Worm (Caenorhabditis elegans): ENCODE results near the gene D1086.5.

The D1086.5 gene

DNA sequence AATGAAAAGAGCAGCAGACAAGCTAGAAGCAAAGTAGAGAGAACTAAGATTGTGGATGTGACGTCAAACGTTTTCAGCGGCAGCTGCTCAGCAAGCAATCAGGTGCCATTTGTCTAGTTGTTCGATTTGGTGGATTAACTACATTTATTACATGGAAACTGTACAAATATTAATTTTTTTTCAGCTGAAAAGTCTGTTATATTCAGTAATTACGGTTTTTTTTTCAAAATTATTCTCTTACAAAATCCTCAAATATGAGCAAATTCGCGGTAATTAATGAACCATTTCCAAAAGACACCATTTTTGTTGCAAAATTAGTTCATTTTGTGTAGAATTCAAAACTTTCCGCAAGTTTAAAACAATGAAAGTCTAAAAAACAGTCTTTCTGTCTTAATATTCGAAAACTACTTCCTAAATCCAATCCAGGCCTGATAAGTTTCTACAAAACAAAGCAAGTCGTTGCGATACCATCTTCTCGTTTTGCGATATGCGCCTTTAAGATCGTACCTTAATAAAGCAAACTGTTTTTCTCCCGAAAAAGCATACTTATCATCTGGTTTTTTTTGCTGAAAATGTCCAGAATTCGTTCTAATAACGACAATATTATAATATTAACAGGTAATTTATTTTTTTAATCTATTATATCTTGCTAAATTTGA, at the start of gene D1086.5, which contains the start of gene him-5:
Gene D1086.5, minus strand, starts transcription at position 51 of the 659 bp plus-strand sequence.
Gene him-5, plus strand, starts transcription at position 118 of the 659 bp plus-strand sequence.
- TF ChIP-seq ztf-11 (tag; optimal IDR thresholded peaks at IDR 0.05) (no peak), nhr-11 (tag; optimal IDR thresholded peaks at IDR 0.05) (no peak), egl-27 (tag; optimal IDR thresholded peaks at IDR 0.05) (no peak), R02D3.7 (tag; optimal IDR thresholded peaks at IDR 0.05) (no peak), lin-13 (GFP tag; optimal IDR thresholded peaks at IDR 0.05) (no peak), nhr-129 (tag; optimal IDR thresholded peaks at IDR 0.05) (no peak), gmeb-1 (tag; optimal IDR thresholded peaks at IDR 0.05) (no peak), dmd-4 (tag; optimal IDR thresholded peaks at IDR 0.05) (no peak), ztf-1 (GFP tag; conservative IDR thresholded peaks at IDR 0.05) (no peak), nhr-25 (tag; optimal IDR thresholded peaks at IDR 0.05) (no peak)

ce11 chrV:14139252-14140100, 49.3 kb upstream of the D1086.5 start:
- TF ChIP-seq ztf-1 (GFP tag; conservative IDR thresholded peaks at IDR 0.05) = no peak
- no peak for TF ChIP-seq mdl-1 (tag; optimal IDR thresholded peaks at IDR 0.05)
- TF ChIP-seq sem-4 (tag; optimal IDR thresholded peaks at IDR 0.05) = no peak
- TF ChIP-seq nhr-129 (tag; optimal IDR thresholded peaks at IDR 0.05) = peak; percentile 53
- TF ChIP-seq snpc-4 (tag; optimal IDR thresholded peaks at IDR 0.05) = no peak
- peak in 1 of 2 experiments; percentile 16 for TF ChIP-seq lsy-2 (tag; optimal IDR thresholded peaks at IDR 0.05)
- no peak for TF ChIP-seq zag-1 (tag; optimal IDR thresholded peaks at IDR 0.05)
- TF ChIP-seq Y55F3AM.14 (GFP tag; optimal IDR thresholded peaks at IDR 0.05) = no peak
- no peak for TF ChIP-seq mbf-1 (tag; optimal IDR thresholded peaks at IDR 0.05)
- no peak for TF ChIP-seq ceh-82 (tag; optimal IDR thresholded peaks at IDR 0.05)
- TF ChIP-seq ZK546.5 (tag; optimal IDR thresholded peaks at IDR 0.05) = no peak
- TF ChIP-seq peb-1 (tag; optimal IDR thresholded peaks at IDR 0.05) = no peak
- TF ChIP-seq sma-3 (GFP tag; optimal IDR thresholded peaks at IDR 0.05) = peak; percentile 34
- no peak for TF ChIP-seq crh-2 (tag; optimal IDR thresholded peaks at IDR 0.05)
- peak; percentile 10 for TF ChIP-seq nhr-25 (tag; optimal IDR thresholded peaks at IDR 0.05)
- TF ChIP-seq elt-1 (tag; optimal IDR thresholded peaks at IDR 0.05) = no peak
- TF ChIP-seq unc-62 (GFP tag; optimal IDR thresholded peaks at IDR 0.05) = no peak
- no peak for TF ChIP-seq lin-11 (tag; optimal IDR thresholded peaks at IDR 0.05)
- TF ChIP-seq sma-9 (GFP tag; optimal IDR thresholded peaks at IDR 0.05) = peak; percentile 11
- no peak for TF ChIP-seq sma-9 (tag; optimal IDR thresholded peaks at IDR 0.05)
- peak; percentile 36 for TF ChIP-seq fos-1 (tag; optimal IDR thresholded peaks at IDR 0.05)
- TF ChIP-seq gmeb-1 (tag; optimal IDR thresholded peaks at IDR 0.05) = no peak
- no peak for TF ChIP-seq lin-13 (GFP tag; optimal IDR thresholded peaks at IDR 0.05)
- no peak for TF ChIP-seq egl-27 (tag; optimal IDR thresholded peaks at IDR 0.05)
- no peak for TF ChIP-seq aly-2 (tag; optimal IDR thresholded peaks at IDR 0.05)
- no peak for TF ChIP-seq ceh-16 (tag; optimal IDR thresholded peaks at IDR 0.05)
- peak; percentile 46 for TF ChIP-seq C34F6.9 (tag; optimal IDR thresholded peaks at IDR 0.05)
- TF ChIP-seq nhr-77 (tag; optimal IDR thresholded peaks at IDR 0.05) = no peak
- no peak for TF ChIP-seq nhr-6 (tag; optimal IDR thresholded peaks at IDR 0.05)
- TF ChIP-seq nhr-23 (tag; optimal IDR thresholded peaks at IDR 0.05) = no peak
- TF ChIP-seq nhr-12 (tag; optimal IDR thresholded peaks at IDR 0.05) = no peak
- no peak for TF ChIP-seq nhr-21 (tag; optimal IDR thresholded peaks at IDR 0.05)
- no peak for TF ChIP-seq elt-3 (tag; optimal IDR thresholded peaks at IDR 0.05)
- no peak for TF ChIP-seq nhr-10 (tag; optimal IDR thresholded peaks at IDR 0.05)
- TF ChIP-seq R02D3.7 (tag; optimal IDR thresholded peaks at IDR 0.05) = no peak
- TF ChIP-seq blmp-1 (tag; optimal IDR thresholded peaks at IDR 0.05; ENCODE audit: insufficient read depth) = peak; percentile 19
- no peak for TF ChIP-seq mab-5 (tag; optimal IDR thresholded peaks at IDR 0.05)
- no peak for TF ChIP-seq dmd-4 (tag; optimal IDR thresholded peaks at IDR 0.05)
- TF ChIP-seq nhr-237 (tag; optimal IDR thresholded peaks at IDR 0.05) = no peak
- no peak for TF ChIP-seq alr-1 (tag; optimal IDR thresholded peaks at IDR 0.05)
- TF ChIP-seq F13H6.1 (tag; optimal IDR thresholded peaks at IDR 0.05) = no peak
- TF ChIP-seq ztf-11 (tag; optimal IDR thresholded peaks at IDR 0.05) = no peak
- no peak for TF ChIP-seq nhr-11 (tag; optimal IDR thresholded peaks at IDR 0.05)
- TF ChIP-seq ztf-4 (tag; optimal IDR thresholded peaks at IDR 0.05) = no peak
- TF ChIP-seq skn-1 (tag; optimal IDR thresholded peaks at IDR 0.05) = no peak
- no peak for TF ChIP-seq unc-55 (GFP tag; optimal IDR thresholded peaks at IDR 0.05)
- TF ChIP-seq lin-39 (tag; optimal IDR thresholded peaks at IDR 0.05) = no peak
- no peak for TF ChIP-seq unc-39 (tag; optimal IDR thresholded peaks at IDR 0.05)
- no peak for TF ChIP-seq ama-1 (optimal IDR thresholded peaks at IDR 0.05)
